Worm (Caenorhabditis elegans) whole organism, young adult: Measurements from ENCODE around the gene stip-1.

Source experiments
- B0019.2 ChIP-seq: fragments of 200-800 bp; sonication (Bioruptor generic); conservative IDR thresholded peaks from 2 replicates; pipeline ENCODE4 v1.3.6; 2022; ENCODE audit warnings: missing genetic modification reagents, missing genetic modification characterization, missing compliant biosample characterization
- B0035.1 ChIP-seq: sonication (generic microtip); optimal IDR thresholded peaks from 2 replicates; lab custom pipeline; 2016; ENCODE audit warnings: missing genetic modification characterization, mild to moderate bottlenecking, missing compliant biosample characterization, missing genotype, missing genetic modification reagents
- F22D6.2 ChIP-seq: sonication (generic microtip); optimal IDR thresholded peaks from 2 replicates; lab custom pipeline; 2016; ENCODE audit warnings: mild to moderate bottlenecking, missing genetic modification characterization, missing compliant biosample characterization
- F52B5.7 ChIP-seq: sonication (generic microtip); optimal IDR thresholded peaks from 2 replicates; lab custom pipeline; 2016; ENCODE audit warnings: mild to moderate bottlenecking, missing genetic modification characterization, missing compliant biosample characterization
- Y53G8AR.9 ChIP-seq: fragments of 200-800 bp; sonication (Bioruptor generic); conservative IDR thresholded peaks from 2 replicates; pipeline ENCODE4 v1.3.6; 2022; ENCODE audit warnings: missing genetic modification reagents, missing genetic modification characterization, missing compliant biosample characterization
- Y56A3A.18 ChIP-seq: fragments of 200-800 bp; sonication (Bioruptor generic); IDR thresholded peaks from 2 replicates; pipeline ENCODE4 v1.3.6; 2022; ENCODE audit warnings: missing genetic modification reagents, missing genetic modification characterization, missing compliant biosample characterization
- Y79H2A.3 ChIP-seq: fragments of 200-800 bp; sonication (Bioruptor generic); conservative IDR thresholded peaks from 2 replicates; pipeline ENCODE4 v1.3.6; 2022; ENCODE audit warnings: missing genetic modification reagents, missing genetic modification characterization, missing compliant biosample characterization
- attf-3 ChIP-seq: fragments of 200-800 bp; sonication (Bioruptor generic); conservative IDR thresholded peaks from 2 replicates; pipeline ENCODE4 v1.3.6; 2022; ENCODE audit warnings: missing genetic modification reagents, missing genetic modification characterization, missing compliant biosample characterization
- attf-5 ChIP-seq: fragments of 200-800 bp; sonication (Bioruptor generic); optimal IDR thresholded peaks from 2 replicates; lab custom pipeline; 2018; ENCODE audit warnings: mild to moderate bottlenecking, missing genetic modification characterization, missing compliant biosample characterization
- attf-6 ChIP-seq: fragments of 200-800 bp; sonication (Bioruptor generic); IDR thresholded peaks from 2 replicates; pipeline ENCODE4 v1.3.6; 2022; ENCODE audit warnings: missing genetic modification reagents, missing genetic modification characterization, missing compliant biosample characterization
- bed-1 ChIP-seq: fragments of 200-800 bp; sonication (Bioruptor generic); IDR thresholded peaks from 2 replicates; pipeline ENCODE4 v1.3.6; 2022; ENCODE audit warnings: missing genetic modification reagents, missing genetic modification characterization, missing compliant biosample characterization
- cebp-1 ChIP-seq, 2 experiments: fragments of 200-800 bp in 1 of 2; sonication (Bioruptor generic) in 1 of 2; sonication (generic microtip) in 1 of 2; IDR thresholded peaks in 1 of 2; optimal IDR thresholded peaks in 1 of 2; 2 replicates each; pipeline versions ENCODE4 v1.3.6 to Lab custom; 2017 to 2022; ENCODE audit warnings: missing compliant biosample characterization in 2 of 2, missing genetic modification characterization in 2 of 2, mild to moderate bottlenecking in 1 of 2, missing genetic modification reagents in 1 of 2, moderate library complexity in 1 of 2
- cebp-2 ChIP-seq: fragments of 200-800 bp; sonication (Bioruptor generic); IDR thresholded peaks from 2 replicates; pipeline ENCODE4 v1.3.6; 2022; ENCODE audit warnings: missing genetic modification characterization, missing compliant biosample characterization
- die-1 ChIP-seq: sonication (generic microtip); optimal IDR thresholded peaks from 2 replicates; lab custom pipeline; 2016; ENCODE audit warnings: missing genotype, mild to moderate bottlenecking, missing genetic modification characterization, missing compliant biosample characterization
- dpl-1 ChIP-seq: fragments of 150-350 bp; optimal IDR thresholded peaks from 2 replicates; lab custom pipeline; 2014; ENCODE audit warnings: missing biosample characterization, missing genetic modification reagents, missing genetic modification characterization
- efl-1 ChIP-seq: fragments of 150-350 bp; optimal IDR thresholded peaks from 2 replicates; lab custom pipeline; 2014; ENCODE audit warnings: missing biosample characterization, missing genetic modification reagents, missing genetic modification characterization
- ekl-4 ChIP-seq: fragments of 200-800 bp; sonication (Bioruptor generic); IDR thresholded peaks from 2 replicates; pipeline ENCODE4 v1.3.6; 2022; ENCODE audit warnings: missing genetic modification reagents, missing genetic modification characterization, missing compliant biosample characterization
- hlh-12 ChIP-seq: sonication (generic microtip); optimal IDR thresholded peaks from 2 replicates; lab custom pipeline; 2016; ENCODE audit warnings: missing genetic modification characterization, missing compliant biosample characterization
- let-526 ChIP-seq: fragments of 200-800 bp; sonication (Bioruptor generic); IDR thresholded peaks from 2 replicates; pipeline ENCODE4 v1.3.6; 2022; ENCODE audit warnings: missing genetic modification reagents, missing genetic modification characterization, missing compliant biosample characterization
- let-607 ChIP-seq, 2 experiments: fragments of 200-800 bp in 1 of 2; sonication (Bioruptor generic) in 1 of 2; sonication (generic microtip) in 1 of 2; optimal IDR thresholded peaks; 2 replicates each; lab custom pipeline; 2016 to 2018; ENCODE audit warnings: mild to moderate bottlenecking in 2 of 2, missing compliant biosample characterization in 2 of 2, missing genetic modification characterization in 2 of 2, moderate library complexity in 2 of 2, missing genotype in 1 of 2
- lin-26 ChIP-seq: fragments of 200-800 bp; sonication (Bioruptor generic); IDR thresholded peaks from 2 replicates; pipeline ENCODE4 v1.3.6; 2022; ENCODE audit warnings: missing genetic modification reagents, missing genetic modification characterization, missing compliant biosample characterization
- lin-35 ChIP-seq, 3 experiments: fragments of 150-350 bp in 2 of 3; sonication (generic microtip) in 1 of 3; optimal IDR thresholded peaks; 2 replicates each; lab custom pipeline; 2014 to 2018; ENCODE audit warnings: missing biosample characterization in 3 of 3, missing genetic modification characterization in 3 of 3, missing genetic modification reagents in 3 of 3
- lin-40 ChIP-seq: sonication (generic microtip); optimal IDR thresholded peaks from 2 replicates; lab custom pipeline; 2016; ENCODE audit warnings: missing genetic modification characterization, mild to moderate bottlenecking, missing compliant biosample characterization, missing genotype, missing genetic modification reagents
- lin-54 ChIP-seq: fragments of 200-800 bp; sonication (Bioruptor generic); optimal IDR thresholded peaks from 2 replicates; lab custom pipeline; 2018; ENCODE audit warnings: mild to moderate bottlenecking, missing genetic modification characterization, missing compliant biosample characterization
- madf-3 ChIP-seq: fragments of 200-800 bp; sonication (Bioruptor generic); IDR thresholded peaks from 2 replicates; pipeline ENCODE4 v1.3.6; 2022; ENCODE audit warnings: missing genetic modification reagents, missing genetic modification characterization, missing compliant biosample characterization
- madf-6 ChIP-seq: fragments of 200-800 bp; sonication (Bioruptor generic); IDR thresholded peaks from 2 replicates; pipeline ENCODE4 v1.3.6; 2022; ENCODE audit warnings: missing genetic modification reagents, missing genetic modification characterization, missing compliant biosample characterization
- mes-4 ChIP-seq: sonication (generic microtip); optimal IDR thresholded peaks from 2 replicates; lab custom pipeline; 2016; ENCODE audit warnings: missing genotype, missing genetic modification characterization, missing compliant biosample characterization
- mxl-1 ChIP-seq: sonication (generic microtip); optimal IDR thresholded peaks from 2 replicates; lab custom pipeline; 2016; ENCODE audit warnings: missing genetic modification characterization, missing compliant biosample characterization
- nfya-1 ChIP-seq: sonication (generic microtip); optimal IDR thresholded peaks from 2 replicates; lab custom pipeline; 2017; ENCODE audit warnings: antibody characterized with exemption, missing compliant biosample characterization, missing genetic modification characterization, borderline replicate concordance; ENCODE audit not compliant: insufficient read depth
- nhr-179 ChIP-seq: sonication (generic microtip); optimal IDR thresholded peaks from 2 replicates; lab custom pipeline; 2016; ENCODE audit warnings: mild to moderate bottlenecking, missing genetic modification characterization, missing compliant biosample characterization
- nhr-90 ChIP-seq: sonication (generic microtip); optimal IDR thresholded peaks from 2 replicates; lab custom pipeline; 2016; ENCODE audit warnings: missing genotype, mild to moderate bottlenecking, missing genetic modification characterization, missing compliant biosample characterization
- pha-4 ChIP-seq: fragments of 150-350 bp; sonication (generic microtip); optimal IDR thresholded peaks from 2 replicates; lab custom pipeline; 2014; ENCODE audit warnings: missing biosample characterization, missing genetic modification reagents, missing genetic modification characterization
- repo-1 ChIP-seq: sonication (generic microtip); optimal IDR thresholded peaks from 2 replicates; lab custom pipeline; 2017; ENCODE audit warnings: mild to moderate bottlenecking, missing genetic modification characterization, missing compliant biosample characterization
- snpc-1.1 ChIP-seq: sonication (generic microtip); optimal IDR thresholded peaks from 2 replicates; lab custom pipeline; 2017; ENCODE audit warnings: missing genetic modification characterization, mild to moderate bottlenecking, missing compliant biosample characterization, antibody characterized with exemption, moderate library complexity, missing genotype, missing genetic modification reagents; ENCODE audit not compliant: insufficient read depth
- snpc-3.4 ChIP-seq: sonication (generic microtip); optimal IDR thresholded peaks from 2 replicates; lab custom pipeline; 2017; ENCODE audit warnings: missing genetic modification characterization, mild to moderate bottlenecking, missing compliant biosample characterization, antibody characterized with exemption, moderate library complexity, missing genotype, missing genetic modification reagents
- sptf-2 ChIP-seq: fragments of 200-800 bp; sonication (Bioruptor generic); optimal IDR thresholded peaks from 2 replicates; lab custom pipeline; 2018; ENCODE audit warnings: mild to moderate bottlenecking, missing genetic modification characterization, missing compliant biosample characterization
- unc-62 ChIP-seq: fragments of 150-350 bp; optimal IDR thresholded peaks from 2 replicates; lab custom pipeline; 2014; ENCODE audit warnings: missing biosample characterization, missing genetic modification reagents, missing genetic modification characterization
- ztf-18 ChIP-seq: sonication (generic microtip); optimal IDR thresholded peaks from 2 replicates; lab custom pipeline; 2016; ENCODE audit warnings: missing genotype, mild to moderate bottlenecking, missing genetic modification characterization, missing compliant biosample characterization
- ztf-25 ChIP-seq: fragments of 200-800 bp; sonication (Bioruptor generic); IDR thresholded peaks from 2 replicates; pipeline ENCODE4 v1.3.6; 2022; ENCODE audit warnings: missing genetic modification reagents, missing genetic modification characterization, missing compliant biosample characterization
- ztf-28 ChIP-seq: fragments of 200-800 bp; sonication (Bioruptor generic); IDR thresholded peaks from 2 replicates; pipeline ENCODE4 v1.3.6; 2022; ENCODE audit warnings: missing genetic modification reagents, missing genetic modification characterization, missing compliant biosample characterization

stip-1 gene

DNA sequence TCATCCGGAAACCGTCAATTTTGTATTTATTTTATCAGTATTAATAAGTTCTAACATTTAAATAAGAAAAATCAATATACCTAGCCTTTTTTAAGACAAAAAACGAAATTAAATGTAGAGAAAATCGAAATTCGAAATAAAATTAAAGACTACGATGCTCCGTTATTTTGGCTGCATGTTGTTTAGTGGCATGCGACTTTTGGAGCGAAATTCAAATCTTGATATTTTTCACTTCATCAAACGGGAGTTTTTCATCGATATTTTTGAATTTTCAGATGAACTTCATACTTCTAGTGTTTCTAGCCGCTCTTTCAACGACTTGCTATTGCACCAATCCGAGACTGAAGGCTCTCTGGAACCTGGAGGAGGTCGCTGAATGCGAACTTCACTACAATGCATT lies 675 bp upstream of the stip-1 start, which contains the start of gene C07E3.9:
C07E3.9 (plus strand) TSS at position 270 of the 400 bp plus-strand sequence.
- TF ChIP-seq Y56A3A.18 (GFP tag; lab: Robert Waterston, UW) (no peak), mxl-1 (tag; lab: Kevin White, UChicago) (no peak), snpc-1.1 (no peak), lin-35 (GFP tag; optimal IDR thresholded peaks at IDR 0.05; lab: Kevin White, UChicago) (peak in 1 of 3 experiments; percentile 58), attf-3 (peak; percentile 90), dpl-1 (peak; percentile 66), efl-1 (GFP tag; lab: Kevin White, UChicago) (peak; percentile 53), mes-4 (tag; lab: Kevin White, UChicago) (no peak), lin-54 (GFP tag; lab: Kevin White, UChicago) (peak; percentile 79)

ce11 chrII:10346075-10346474 lies 3.7 kb downstream of the stip-1 start, which contains the start of gene C07E3.10:
Gene C07E3.10, plus strand, starts transcription at chrII:10346375.
- no peak for TF ChIP-seq attf-5
- TF ChIP-seq Y79H2A.3 (GFP tag; lab: Robert Waterston, UW): no peak
- TF ChIP-seq F22D6.2: no peak
- TF ChIP-seq cebp-2 (GFP tag; lab: Robert Waterston, UW): no peak
- no peak for TF ChIP-seq let-526 (GFP tag; lab: Robert Waterston, UW)
- TF ChIP-seq repo-1 (tag; lab: Kevin White, UChicago): no peak
- no peak for TF ChIP-seq ztf-18 (tag; lab: Kevin White, UChicago)
- TF ChIP-seq cebp-1 (GFP tag; IDR thresholded peaks at IDR 0.05; lab: Robert Waterston, UW): no peak
- TF ChIP-seq cebp-1 (tag; optimal IDR thresholded peaks at IDR 0.05; lab: Kevin White, UChicago): peak; percentile 53
- TF ChIP-seq nhr-179 (tag; lab: Kevin White, UChicago): no peak
- peak; percentile 37; the same call in 1 of the 2 replicates for TF ChIP-seq madf-6
- TF ChIP-seq madf-3 (GFP tag; lab: Robert Waterston, UW): no peak
- TF ChIP-seq nhr-90 (tag; lab: Kevin White, UChicago): no peak

- no peak for TF ChIP-seq sptf-2
- TF ChIP-seq snpc-3.4 (tag; lab: Kevin White, UChicago): no peak
- no peak for TF ChIP-seq lin-26
- TF ChIP-seq F52B5.7 (tag; lab: Kevin White, UChicago): no peak
Measured at ce11 chrII:10345012-10345411, 4.8 kb downstream of the stip-1 start, which contains the start of gene pro-2. Gene pro-2, minus strand, starts transcription at chrII:10345112.

- TF ChIP-seq bed-1 (GFP tag; lab: Robert Waterston, UW): no peak
- no peak for TF ChIP-seq ekl-4
- no peak for TF ChIP-seq B0035.1 (tag; lab: Kevin White, UChicago)
- no peak for TF ChIP-seq pha-4
- no peak for TF ChIP-seq unc-62 (GFP tag; lab: Kevin White, UChicago)
- no peak for TF ChIP-seq die-1
- TF ChIP-seq let-607 (tag; optimal IDR thresholded peaks at IDR 0.05; lab: Kevin White, UChicago): no peak
- no peak for TF ChIP-seq hlh-12
- no peak for TF ChIP-seq F22D6.2
- TF ChIP-seq attf-3: no peak
- TF ChIP-seq attf-6 (GFP tag; lab: Robert Waterston, UW): no peak
- no peak for TF ChIP-seq B0019.2 (GFP tag; lab: Robert Waterston, UW)
- TF ChIP-seq cebp-2 (GFP tag; lab: Robert Waterston, UW): no peak
- TF ChIP-seq nfya-1: no peak
- no peak for TF ChIP-seq lin-26
- TF ChIP-seq lin-40 (tag; lab: Kevin White, UChicago): no peak
- no peak for TF ChIP-seq ztf-25 (GFP tag; lab: Robert Waterston, UW)
- TF ChIP-seq ztf-28 (GFP tag; lab: Robert Waterston, UW): no peak
- TF ChIP-seq Y53G8AR.9 (GFP tag; lab: Robert Waterston, UW): no peak
- TF ChIP-seq, all 124 proteins: peak for 0
Measured at ce11 chrII:10329754-10330153, 20.1 kb downstream of the stip-1 start.
